Worm (Caenorhabditis elegans) whole organism, L1 larva: ENCODE data around the gene M176.10.

Experiments
- C16A3.4 ChIP-seq: fragments of 150-350 bp; optimal IDR thresholded peaks from 2 replicates; lab custom pipeline; 2014; ENCODE audit warnings: missing biosample characterization, missing genetic modification characterization
- alr-1 ChIP-seq: fragments of 200-800 bp; sonication (Bioruptor generic); optimal IDR thresholded peaks from 2 replicates; lab custom pipeline; 2018; ENCODE audit warnings: borderline replicate concordance, mild to moderate bottlenecking, missing genetic modification characterization, missing compliant biosample characterization
- ceh-82 ChIP-seq, 3 experiments: fragments of 150-350 bp in 1 of 3; sonication (generic microtip) in 2 of 3; optimal IDR thresholded peaks; 2 replicates each; lab custom pipeline; 2014 to 2017; ENCODE audit warnings: missing biosample characterization in 3 of 3, missing genetic modification characterization in 3 of 3
- lir-3 ChIP-seq: sonication (generic microtip); optimal IDR thresholded peaks from 2 replicates; lab custom pipeline; 2016; ENCODE audit warnings: mild to moderate bottlenecking, missing genetic modification characterization, moderate library complexity, missing compliant biosample characterization; ENCODE audit not compliant: poor library complexity
- nhr-237 ChIP-seq: fragments of 150-350 bp; optimal IDR thresholded peaks from 2 replicates; lab custom pipeline; 2014; ENCODE audit warnings: missing biosample characterization, missing genetic modification characterization
- nhr-71 ChIP-seq: sonication (generic microtip); optimal IDR thresholded peaks from 2 replicates; lab custom pipeline; 2016; ENCODE audit warnings: mild to moderate bottlenecking, missing genetic modification characterization, moderate library complexity, missing compliant biosample characterization
- nhr-77 ChIP-seq: fragments of 150-350 bp; optimal IDR thresholded peaks from 2 replicates; lab custom pipeline; 2014; ENCODE audit warnings: missing biosample characterization, missing genetic modification characterization
- pqm-1 ChIP-seq: sonication (generic microtip); optimal IDR thresholded peaks from 3 replicates; lab custom pipeline; 2017; ENCODE audit warnings: missing biosample characterization, missing genetic modification characterization
- sox-4 ChIP-seq: sonication (generic microtip); optimal IDR thresholded peaks from 2 replicates; lab custom pipeline; 2016; ENCODE audit warnings: missing genetic modification characterization, missing compliant biosample characterization
- swsn-7 ChIP-seq: sonication (generic microtip); optimal IDR thresholded peaks from 2 replicates; lab custom pipeline; 2016; ENCODE audit warnings: missing genetic modification characterization, missing compliant biosample characterization
- unc-62 ChIP-seq: fragments of 150-350 bp; optimal IDR thresholded peaks from 2 replicates; lab custom pipeline; 2014; ENCODE audit warnings: missing biosample characterization, missing genetic modification reagents, missing genetic modification characterization
- zag-1 ChIP-seq: fragments of 150-350 bp; optimal IDR thresholded peaks from 2 replicates; lab custom pipeline; 2014; ENCODE audit warnings: missing biosample characterization, missing genetic modification characterization

ce11 chrII:9466095-9466494, 40.1 kb upstream of the M176.10 start, which contains the start of gene chil-22:
- TF ChIP-seq nhr-77 = no peak
- TF ChIP-seq unc-62 (GFP tag; lab: Kevin White, UChicago) = no peak
- TF ChIP-seq ceh-82 (tag; optimal IDR thresholded peaks at IDR 0.05; lab: Kevin White, UChicago) = no peak
- TF ChIP-seq nhr-237 (tag; lab: Kevin White, UChicago) = no peak
- no peak for TF ChIP-seq nhr-71 (tag; lab: Kevin White, UChicago)
- no peak for TF ChIP-seq pqm-1 (tag; lab: Kevin White, UChicago)
- no peak for TF ChIP-seq alr-1
- TF ChIP-seq lir-3 = no peak
- TF ChIP-seq sox-4 (tag; lab: Kevin White, UChicago) = no peak
- TF ChIP-seq zag-1 = no peak
- TF ChIP-seq swsn-7 (tag; lab: Kevin White, UChicago) = no peak
- no peak for TF ChIP-seq C16A3.4 (tag; lab: Kevin White, UChicago)
